Worm (Caenorhabditis elegans) whole organism, L4 larva: ENCODE measurements around the gene ccnk-1.
A peak's percentile ranks its signal among the peaks of the same experiment; 100 is the strongest.

Experiments used
- F10B5.3 ChIP-seq: sonication (generic microtip); optimal IDR thresholded peaks from 2 replicates; lab custom pipeline; 2016; ENCODE audit warnings: mild to moderate bottlenecking, missing genetic modification characterization, missing compliant biosample characterization
- F26F4.8 ChIP-seq: fragments of 200-800 bp; sonication (Bioruptor generic); conservative IDR thresholded peaks from 2 replicates; pipeline ENCODE4 v1.3.6; 2022; ENCODE audit warnings: missing genetic modification characterization, missing compliant biosample characterization
- F37D6.2 ChIP-seq: sonication (generic microtip); optimal IDR thresholded peaks from 2 replicates; lab custom pipeline; 2016; ENCODE audit warnings: mild to moderate bottlenecking, missing genetic modification characterization, missing compliant biosample characterization
- F49E8.2 ChIP-seq: sonication (generic microtip); optimal IDR thresholded peaks from 2 replicates; lab custom pipeline; 2016; ENCODE audit warnings: missing compliant biosample characterization, mild to moderate bottlenecking, missing genetic modification characterization, borderline replicate concordance
- R02D3.7 ChIP-seq: fragments of 150-350 bp; sonication (generic microtip); optimal IDR thresholded peaks from 3 replicates; lab custom pipeline; 2014; ENCODE audit warnings: missing biosample characterization, missing genetic modification characterization
- Y105C5A.15 ChIP-seq: fragments of 200-800 bp; sonication (Bioruptor generic); IDR thresholded peaks from 2 replicates; pipeline ENCODE4 v1.3.6; 2022; ENCODE audit warnings: missing genetic modification characterization, missing compliant biosample characterization
- Y75B8A.6 ChIP-seq: fragments of 200-800 bp; sonication (Bioruptor generic); IDR thresholded peaks from 2 replicates; pipeline ENCODE4 v1.3.6; 2022; ENCODE audit warnings: missing genetic modification reagents, missing genetic modification characterization, missing compliant biosample characterization
- ZK546.5 ChIP-seq, 2 experiments: sonication (generic microtip); optimal IDR thresholded peaks; 2 replicates each; lab custom pipeline; 2017; ENCODE audit warnings: missing biosample characterization in 2 of 2, missing genetic modification characterization in 2 of 2
- arid-1 ChIP-seq: fragments of 200-800 bp; sonication (Bioruptor generic); conservative IDR thresholded peaks from 2 replicates; pipeline ENCODE4 v1.3.6; 2022; ENCODE audit warnings: missing genetic modification reagents, missing genetic modification characterization, missing compliant biosample characterization
- attf-4 ChIP-seq: sonication (generic microtip); optimal IDR thresholded peaks from 3 replicates; lab custom pipeline; 2017; ENCODE audit warnings: missing biosample characterization, missing genetic modification characterization
- ceh-28 ChIP-seq: fragments of 150-350 bp; optimal IDR thresholded peaks from 2 replicates; lab custom pipeline; 2014; ENCODE audit warnings: missing biosample characterization, missing genetic modification reagents, missing genetic modification characterization
- ceh-82 ChIP-seq: sonication (generic microtip); optimal IDR thresholded peaks from 2 replicates; lab custom pipeline; 2017; ENCODE audit warnings: missing biosample characterization, missing genetic modification characterization
- ces-1 ChIP-seq: fragments of 150-350 bp; sonication (generic microtip); optimal IDR thresholded peaks from 4 replicates; lab custom pipeline; 2014; ENCODE audit warnings: missing biosample characterization, missing genetic modification reagents, missing genetic modification characterization
- ctbp-1 ChIP-seq: fragments of 200-800 bp; sonication (Bioruptor generic); IDR thresholded peaks from 2 replicates; pipeline ENCODE4 v1.3.6; 2022; ENCODE audit warnings: missing genetic modification reagents, missing genetic modification characterization, missing compliant biosample characterization
- daf-19 ChIP-seq: fragments of 200-800 bp; sonication (Bioruptor generic); conservative IDR thresholded peaks from 2 replicates; pipeline ENCODE4 v1.3.6; 2022; ENCODE audit warnings: missing genetic modification characterization, missing compliant biosample characterization
- dmd-6 ChIP-seq: fragments of 200-800 bp; sonication (Bioruptor generic); IDR thresholded peaks from 2 replicates; pipeline ENCODE4 v1.3.6; 2022; ENCODE audit warnings: missing genetic modification reagents, missing genetic modification characterization, missing compliant biosample characterization
- duxl-1 ChIP-seq: sonication (generic microtip); optimal IDR thresholded peaks from 2 replicates; lab custom pipeline; 2016; ENCODE audit warnings: mild to moderate bottlenecking, missing genetic modification characterization, moderate library complexity, missing compliant biosample characterization; ENCODE audit not compliant: poor library complexity
- dve-1 ChIP-seq: sonication (generic microtip); optimal IDR thresholded peaks from 2 replicates; lab custom pipeline; 2017; ENCODE audit warnings: antibody characterized with exemption, mild to moderate bottlenecking, missing genetic modification characterization, missing compliant biosample characterization; ENCODE audit not compliant: insufficient read depth
- egl-27 ChIP-seq: sonication (generic microtip); optimal IDR thresholded peaks from 3 replicates; lab custom pipeline; 2017; ENCODE audit warnings: missing biosample characterization, missing genetic modification reagents, missing genetic modification characterization
- gei-8 ChIP-seq: fragments of 200-800 bp; sonication (Bioruptor generic); optimal IDR thresholded peaks from 2 replicates; lab custom pipeline; 2018; ENCODE audit warnings: mild to moderate bottlenecking, missing genetic modification characterization, missing compliant biosample characterization
- hlh-30 ChIP-seq: sonication (generic microtip); optimal IDR thresholded peaks from 2 replicates; lab custom pipeline; 2017; ENCODE audit warnings: antibody characterized with exemption, mild to moderate bottlenecking, missing genetic modification characterization, missing compliant biosample characterization; ENCODE audit not compliant: insufficient read depth
- hmg-1.1 ChIP-seq: fragments of 200-800 bp; sonication (Bioruptor generic); IDR thresholded peaks from 2 replicates; pipeline ENCODE4 v1.3.6; 2022; ENCODE audit warnings: missing genetic modification reagents, missing genetic modification characterization, missing compliant biosample characterization
- lin-1 ChIP-seq: fragments of 200-800 bp; sonication (Bioruptor generic); IDR thresholded peaks from 2 replicates; pipeline ENCODE4 v1.3.6; 2022; ENCODE audit warnings: missing genetic modification reagents, missing genetic modification characterization, missing compliant biosample characterization
- lin-15B ChIP-seq: fragments of 150-350 bp; sonication (generic microtip); optimal IDR thresholded peaks from 3 replicates; lab custom pipeline; 2014; ENCODE audit warnings: missing biosample characterization, missing genetic modification characterization
- lin-29 ChIP-seq: fragments of 200-800 bp; sonication (Bioruptor generic); IDR thresholded peaks from 2 replicates; pipeline ENCODE4 v1.3.6; 2022; ENCODE audit warnings: missing genetic modification reagents, missing genetic modification characterization, missing compliant biosample characterization
- lin-39 ChIP-seq: fragments of 150-350 bp; optimal IDR thresholded peaks from 2 replicates; lab custom pipeline; 2014; ENCODE audit warnings: missing biosample characterization, missing genetic modification reagents, missing genetic modification characterization
- lsy-2 ChIP-seq, 2 experiments: fragments of 150-350 bp in 1 of 2; sonication (generic microtip) in 1 of 2; optimal IDR thresholded peaks; 2 replicates each; lab custom pipeline; 2014 to 2017; ENCODE audit warnings: missing biosample characterization in 2 of 2, missing genetic modification characterization in 2 of 2
- madf-5 ChIP-seq, 2 experiments: fragments of 200-800 bp; sonication (Bioruptor generic); IDR thresholded peaks; 2 replicates each; pipeline ENCODE4 v1.3.6; 2022; ENCODE audit warnings: missing compliant biosample characterization in 2 of 2, missing genetic modification characterization in 2 of 2
- mxl-3 ChIP-seq: fragments of 200-800 bp; sonication (Bioruptor generic); optimal IDR thresholded peaks from 2 replicates; lab custom pipeline; 2018; ENCODE audit warnings: mild to moderate bottlenecking, missing genetic modification characterization, missing compliant biosample characterization
- nhr-102 ChIP-seq: sonication (generic microtip); optimal IDR thresholded peaks from 2 replicates; lab custom pipeline; 2016; ENCODE audit warnings: mild to moderate bottlenecking, missing genetic modification characterization, moderate library complexity, missing compliant biosample characterization
- nhr-41 ChIP-seq: fragments of 200-800 bp; sonication (Bioruptor generic); IDR thresholded peaks from 2 replicates; pipeline ENCODE4 v1.3.6; 2022; ENCODE audit warnings: missing genetic modification reagents, missing genetic modification characterization, missing compliant biosample characterization
- nhr-42 ChIP-seq: fragments of 200-800 bp; sonication (Bioruptor generic); IDR thresholded peaks from 2 replicates; pipeline ENCODE4 v1.3.6; 2022; ENCODE audit warnings: missing genetic modification characterization, missing compliant biosample characterization
- nhr-48 ChIP-seq: sonication (generic microtip); optimal IDR thresholded peaks from 2 replicates; lab custom pipeline; 2016; ENCODE audit warnings: mild to moderate bottlenecking, missing genetic modification characterization, missing compliant biosample characterization
- nhr-77 ChIP-seq: fragments of 150-350 bp; optimal IDR thresholded peaks from 2 replicates; lab custom pipeline; 2014; ENCODE audit warnings: missing biosample characterization, missing genetic modification characterization
- pqm-1 ChIP-seq: sonication (generic microtip); optimal IDR thresholded peaks from 2 replicates; lab custom pipeline; 2017; ENCODE audit warnings: missing biosample characterization, missing genetic modification characterization
- sdz-12 ChIP-seq: fragments of 200-800 bp; sonication (Bioruptor generic); optimal IDR thresholded peaks from 2 replicates; lab custom pipeline; 2018; ENCODE audit warnings: mild to moderate bottlenecking, missing genetic modification characterization, missing compliant biosample characterization
- snpc-1.2 ChIP-seq: fragments of 200-800 bp; sonication (Bioruptor generic); IDR thresholded peaks from 2 replicates; pipeline ENCODE4 v1.3.6; 2022; ENCODE audit warnings: missing genetic modification reagents, missing genetic modification characterization, missing compliant biosample characterization
- snpc-4 ChIP-seq: fragments of 150-350 bp; optimal IDR thresholded peaks from 2 replicates; lab custom pipeline; 2014; ENCODE audit warnings: missing biosample characterization, missing genetic modification characterization
- tag-97 ChIP-seq: fragments of 200-800 bp; sonication (Bioruptor generic); IDR thresholded peaks from 2 replicates; pipeline ENCODE4 v1.3.6; 2022; ENCODE audit warnings: missing genetic modification characterization, missing compliant biosample characterization
- tra-1 ChIP-seq: fragments of 200-800 bp; sonication (Bioruptor generic); IDR thresholded peaks from 2 replicates; pipeline ENCODE4 v1.3.6; 2022; ENCODE audit warnings: missing genetic modification reagents, missing genetic modification characterization, missing compliant biosample characterization
- unc-130 ChIP-seq: sonication (generic microtip); optimal IDR thresholded peaks from 2 replicates; lab custom pipeline; 2016; ENCODE audit warnings: missing genetic modification reagents, missing genetic modification characterization, missing compliant biosample characterization
- unc-39 ChIP-seq: sonication (generic microtip); optimal IDR thresholded peaks from 2 replicates; lab custom pipeline; 2017; ENCODE audit warnings: missing biosample characterization, missing genetic modification characterization
- unc-62 ChIP-seq, 3 experiments: fragments of 150-350 bp in 1 of 3; sonication (generic microtip); optimal IDR thresholded peaks in 2 of 3; peaks in 1 of 3; 1 replicate in 1 of 3; 2 replicates in 2 of 3; lab custom pipeline; 2014 to 2017; ENCODE audit warnings: missing biosample characterization in 3 of 3, missing genetic modification characterization in 3 of 3, missing genetic modification reagents in 3 of 3, missing genotype in 1 of 3
- vab-7 ChIP-seq: fragments of 200-800 bp; sonication (Bioruptor generic); IDR thresholded peaks from 2 replicates; pipeline ENCODE4 v1.3.6; 2022; ENCODE audit warnings: missing genetic modification reagents, missing genetic modification characterization, missing compliant biosample characterization
- zag-1 ChIP-seq: fragments of 150-350 bp; optimal IDR thresholded peaks from 2 replicates; lab custom pipeline; 2014; ENCODE audit warnings: missing biosample characterization, missing genetic modification characterization
- zip-2 ChIP-seq: fragments of 150-350 bp; optimal IDR thresholded peaks from 2 replicates; lab custom pipeline; 2014; ENCODE audit warnings: missing biosample characterization, missing genetic modification characterization
- ztf-7 ChIP-seq: fragments of 150-350 bp; optimal IDR thresholded peaks from 2 replicates; lab custom pipeline; 2014; ENCODE audit warnings: missing biosample characterization, missing genetic modification characterization

ccnk-1 gene

DNA sequence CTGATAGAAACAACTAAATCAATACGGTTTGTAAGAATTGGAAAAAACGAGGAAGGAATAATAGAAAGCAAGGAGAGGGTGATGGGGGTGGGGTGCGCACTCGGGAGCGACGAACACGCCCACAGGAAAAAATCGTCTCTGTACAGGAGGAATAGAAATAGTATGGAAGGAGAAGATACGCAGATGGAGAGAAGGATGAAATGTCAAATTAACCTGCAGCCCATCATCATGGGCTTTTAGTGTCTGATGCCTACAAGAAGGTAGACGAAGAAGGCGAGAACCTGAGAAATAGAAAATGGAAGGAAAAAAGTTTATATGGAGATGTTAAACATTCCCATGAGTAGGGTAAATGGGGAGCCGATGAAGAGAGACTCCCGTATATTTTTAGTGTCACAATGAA is 22.8 kb downstream of the ccnk-1 start, which contains the start of gene F43D2.6:
F43D2.6 (minus strand) TSS at position 62 of the 400 bp plus-strand sequence.
- no peak for TF ChIP-seq duxl-1
- no peak for TF ChIP-seq F49E8.2 (tag; lab: Kevin White, UChicago)
- no peak for TF ChIP-seq snpc-4 (tag; lab: Kevin White, UChicago)
- TF ChIP-seq mxl-3, result no peak
- TF ChIP-seq lin-39 (tag; lab: Kevin White, UChicago), result no peak
- TF ChIP-seq ztf-7, result no peak

DNA sequence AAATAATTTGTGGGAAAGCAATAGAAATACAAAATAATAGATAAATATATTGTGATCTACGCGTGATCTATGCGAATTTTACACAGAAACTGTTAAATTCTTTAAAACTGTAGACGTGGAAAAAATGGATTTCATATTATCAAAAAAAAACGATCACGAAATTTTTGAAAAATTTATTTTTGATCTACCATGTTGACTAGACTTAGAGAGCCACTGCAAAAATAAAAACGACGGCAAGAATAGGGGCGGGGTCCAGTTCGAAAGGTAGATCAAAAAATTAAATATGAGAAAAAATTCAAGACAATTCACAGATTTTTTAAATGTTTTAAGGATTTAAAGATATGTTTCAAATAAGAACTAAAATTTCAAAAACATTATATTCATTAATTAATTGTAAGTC is 25.7 kb downstream of the ccnk-1 start:
- TF ChIP-seq zag-1 (tag; lab: Kevin White, UChicago), result no peak
- no peak for TF ChIP-seq ceh-28
- TF ChIP-seq nhr-48 (tag; lab: Kevin White, UChicago), result no peak
- no peak for TF ChIP-seq lin-15B (tag; lab: Kevin White, UChicago)
- TF ChIP-seq sdz-12 (GFP tag; lab: Kevin White, UChicago), result no peak
- TF ChIP-seq F10B5.3 (tag; lab: Kevin White, UChicago), result no peak
- TF ChIP-seq attf-4, result no peak
- TF ChIP-seq daf-19 (GFP tag; lab: Robert Waterston, UW), result no peak
- no peak for TF ChIP-seq F26F4.8 (GFP tag; lab: Robert Waterston, UW)
- TF ChIP-seq tra-1 (GFP tag; lab: Robert Waterston, UW), result no peak
- TF ChIP-seq zip-2, result no peak
- no peak for TF ChIP-seq hmg-1.1
- TF ChIP-seq Y75B8A.6 (GFP tag; lab: Robert Waterston, UW), result no peak
- TF ChIP-seq pqm-1 (tag; lab: Kevin White, UChicago), result no peak
- TF ChIP-seq ces-1 (GFP tag; lab: Kevin White, UChicago), result no peak
- no peak for TF ChIP-seq dmd-6 (GFP tag; lab: Robert Waterston, UW)
- no peak for TF ChIP-seq ceh-82
- TF ChIP-seq lin-29 (GFP tag; lab: Robert Waterston, UW), result no peak

DNA sequence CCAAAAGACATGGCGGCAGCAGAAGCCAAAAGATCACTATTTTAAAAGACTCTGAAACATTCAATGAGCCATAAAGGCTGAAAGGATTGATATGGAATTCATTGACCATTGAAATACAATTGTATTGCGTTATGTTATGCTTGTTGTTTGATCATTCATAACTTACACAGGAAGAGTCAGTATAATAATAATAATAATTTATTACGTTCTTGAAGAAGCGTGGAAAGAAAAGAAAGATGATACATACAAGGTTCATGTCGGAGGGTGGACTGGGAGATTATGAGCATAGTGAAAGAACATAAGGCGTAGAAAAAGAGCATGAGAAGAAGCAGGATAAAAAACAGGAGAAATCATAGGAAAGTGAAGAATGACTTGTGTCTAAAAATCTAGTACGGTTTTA is 27.7 kb downstream of the ccnk-1 start, which contains the start of gene F43D2.7:
F43D2.7 (minus strand) TSS at position 101 of the 400 bp plus-strand sequence.
- TF ChIP-seq dve-1 (tag; lab: Kevin White, UChicago) (no peak), F49E8.2 (tag; lab: Kevin White, UChicago) (no peak), nhr-42 (GFP tag; lab: Robert Waterston, UW) (no peak), F37D6.2 (tag; lab: Kevin White, UChicago) (no peak), tra-1 (GFP tag; lab: Robert Waterston, UW) (no peak), nhr-41 (GFP tag; lab: Robert Waterston, UW) (no peak), Y105C5A.15 (no peak), madf-5 (GFP tag; IDR thresholded peaks at IDR 0.05; lab: Robert Waterston, UW) (no peak), unc-39 (tag; lab: Kevin White, UChicago) (no peak), gei-8 (GFP tag; lab: Kevin White, UChicago) (no peak), nhr-102 (tag; lab: Kevin White, UChicago) (no peak), hlh-30 (tag; lab: Kevin White, UChicago) (no peak), dmd-6 (GFP tag; lab: Robert Waterston, UW) (no peak), ceh-82 (no peak), nhr-48 (tag; lab: Kevin White, UChicago) (no peak), R02D3.7 (tag; lab: Kevin White, UChicago) (no peak), tag-97 (GFP tag; lab: Robert Waterston, UW) (no peak), egl-27 (tag; lab: Kevin White, UChicago) (no peak)

DNA sequence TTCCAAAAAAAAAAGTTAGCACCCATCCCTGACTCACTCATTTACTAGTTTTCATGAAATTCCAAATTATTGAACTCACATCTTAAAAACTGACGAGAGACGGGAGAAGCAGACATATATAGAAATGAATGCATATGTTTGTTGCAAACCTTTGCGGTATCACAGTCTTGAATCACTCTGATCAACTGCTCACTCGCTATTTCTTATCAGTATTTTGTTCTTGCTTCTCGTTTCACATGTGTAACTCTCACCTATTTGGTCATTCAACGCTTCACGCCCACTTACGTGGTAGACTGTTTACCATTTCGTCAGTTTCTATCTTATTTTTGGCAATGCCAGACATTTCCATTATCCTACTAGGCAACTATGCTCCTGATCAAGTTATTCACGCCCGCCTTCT is 28.4 kb downstream of the ccnk-1 start, which contains the start of gene C54G10.1:
C54G10.1 (plus strand) TSS at position 333 of the 400 bp plus-strand sequence.
- TF ChIP-seq unc-130 (GFP tag; lab: Kevin White, UChicago), result no peak
- no peak for TF ChIP-seq hmg-1.1
- no peak for TF ChIP-seq vab-7 (GFP tag; lab: Robert Waterston, UW)
- no peak for TF ChIP-seq lin-1 (GFP tag; lab: Robert Waterston, UW)
- TF ChIP-seq nhr-42 (GFP tag; lab: Robert Waterston, UW), result no peak
- no peak for TF ChIP-seq lsy-2 (tag; optimal IDR thresholded peaks at IDR 0.05; lab: Kevin White, UChicago)
- TF ChIP-seq nhr-77 (tag; lab: Kevin White, UChicago), result peak; percentile 48
- no peak for TF ChIP-seq snpc-1.2 (GFP tag; lab: Robert Waterston, UW)
- peak in 1 of 2 experiments; percentile 33 for TF ChIP-seq unc-62 (GFP tag; optimal IDR thresholded peaks at IDR 0.05 in 1 of 2; lab: Kevin White, UChicago)
- TF ChIP-seq unc-62 (tag; optimal IDR thresholded peaks at IDR 0.05; lab: Kevin White, UChicago), result no peak
- TF ChIP-seq ZK546.5 (tag; optimal IDR thresholded peaks at IDR 0.05; lab: Kevin White, UChicago), result no peak
- no peak for TF ChIP-seq ctbp-1 (GFP tag; lab: Robert Waterston, UW)
- TF ChIP-seq arid-1 (GFP tag; lab: Robert Waterston, UW), result no peak
- TF ChIP-seq tag-97 (GFP tag; lab: Robert Waterston, UW), result no peak
- TF ChIP-seq unc-39 (tag; lab: Kevin White, UChicago), result no peak
